Fruit fly (Drosophila melanogaster): ENCODE results near the gene CG2258.
A peak's percentile ranks its signal among the peaks of the same experiment; 100 is the strongest.

Gene CG2258

dm6 chrX:8115717-8116311, 13.9 kb upstream of the CG2258 start, which contains the start of gene Gclc (continued):
- TF ChIP-seq CG10979 (tag; optimal IDR thresholded peaks at IDR 0.05): no peak
- no peak for TF ChIP-seq CG14860 (GFP tag; IDR thresholded peaks at IDR 0.05; ENCODE audit: partially characterized antibody)
- TF ChIP-seq Aef1 (GFP tag; IDR thresholded peaks at IDR 0.05): no peak
- no peak for TF ChIP-seq dysf (GFP tag; IDR thresholded peaks at IDR 0.05)
- no peak for TF ChIP-seq yki (optimal IDR thresholded peaks at IDR 0.05)
- no peak for TF ChIP-seq CG1792 (GFP tag; optimal IDR thresholded peaks at IDR 0.05)
- no peak for TF ChIP-seq vfl (GFP tag; optimal IDR thresholded peaks at IDR 0.05)
- TF ChIP-seq jumu (GFP tag; optimal IDR thresholded peaks at IDR 0.05): no peak
- TF ChIP-seq onecut (GFP tag; IDR thresholded peaks at IDR 0.05): no peak
- TF ChIP-seq Gug (GFP tag; IDR thresholded peaks at IDR 0.05): no peak
- no peak for TF ChIP-seq CG4820 (GFP tag; optimal IDR thresholded peaks at IDR 0.05)
- no peak for TF ChIP-seq CG18476 (GFP tag; optimal IDR thresholded peaks at IDR 0.05)
- TF ChIP-seq dm (GFP tag; optimal IDR thresholded peaks at IDR 0.05): peak; percentile 81
- TF ChIP-seq usp (GFP tag; optimal IDR thresholded peaks at IDR 0.05): no peak
- TF ChIP-seq CG3847 (GFP tag; IDR thresholded peaks at IDR 0.05): 0 out of 2 replicates have a peak, but pooled peaks have one; percentile 30
- TF ChIP-seq CG17359 (tag; optimal IDR thresholded peaks at IDR 0.05): no peak
- TF ChIP-seq en (GFP tag; optimal IDR thresholded peaks at IDR 0.05): no peak
- no peak for TF ChIP-seq CG16815 (GFP tag; optimal IDR thresholded peaks at IDR 0.05)
- TF ChIP-seq dpn (GFP tag; optimal IDR thresholded peaks at IDR 0.05): no peak
- TF ChIP-seq sna (GFP tag; IDR thresholded peaks at IDR 0.05; ENCODE audit: partially characterized antibody): no peak
- TF ChIP-seq CG7372 (GFP tag; IDR thresholded peaks at IDR 0.05): no peak
- TF ChIP-seq CG12769 (tag; optimal IDR thresholded peaks at IDR 0.05): peak; percentile 36
- peak; percentile 79 for TF ChIP-seq CG2116 (GFP tag; optimal IDR thresholded peaks at IDR 0.05)
- TF ChIP-seq ATbp (GFP tag; optimal IDR thresholded peaks at IDR 0.05): no peak
- TF ChIP-seq CG4617 (GFP tag; optimal IDR thresholded peaks at IDR 0.05; ENCODE audit: borderline replicate concordance): no peak
- TF ChIP-seq CG11504 (tag; optimal IDR thresholded peaks at IDR 0.05): no peak
- no peak for TF ChIP-seq CoRest (tag; optimal IDR thresholded peaks at IDR 0.05)
- no peak for TF ChIP-seq Ets65A (GFP tag)
- 0 out of 3 replicates have a peak, but pooled peaks have one; percentile 18 for TF ChIP-seq ken (GFP tag; IDR thresholded peaks at IDR 0.05)
- TF ChIP-seq ap (GFP tag; IDR thresholded peaks at IDR 0.05): no peak
- TF ChIP-seq CG15073 (GFP tag; optimal IDR thresholded peaks at IDR 0.05): no peak
- TF ChIP-seq kah (GFP tag; optimal IDR thresholded peaks at IDR 0.05): no peak
- TF ChIP-seq CG3995 (GFP tag; optimal IDR thresholded peaks at IDR 0.05): peak; percentile 24
- TF ChIP-seq CG13424 (tag; optimal IDR thresholded peaks at IDR 0.05): no peak
- no peak for TF ChIP-seq tx (GFP tag; optimal IDR thresholded peaks at IDR 0.05)
- no peak for TF ChIP-seq wek (GFP tag; optimal IDR thresholded peaks at IDR 0.05)
- TF ChIP-seq chinmo (GFP tag; IDR thresholded peaks at IDR 0.05; ENCODE audit: partially characterized antibody): 0 out of 4 replicates have a peak, but pooled peaks have one; percentile 22
- no peak for TF ChIP-seq jigr1 (GFP tag; IDR thresholded peaks at IDR 0.05)
- no peak for TF ChIP-seq hb (GFP tag; IDR thresholded peaks at IDR 0.05; ENCODE audit: partially characterized antibody)
- peak; percentile 20; the same call in 1 of the 2 replicates for TF ChIP-seq inv (GFP tag; IDR thresholded peaks at IDR 0.05; ENCODE audit: partially characterized antibody)
- no peak for TF ChIP-seq CG2129 (GFP tag; IDR thresholded peaks at IDR 0.05; ENCODE audit: partially characterized antibody)
- TF ChIP-seq CG34376 (GFP tag; optimal IDR thresholded peaks at IDR 0.05): peak; percentile 41
- no peak for TF ChIP-seq zfh1 (GFP tag; IDR thresholded peaks at IDR 0.05)
- TF ChIP-seq cato (GFP tag; optimal IDR thresholded peaks at IDR 0.05; ENCODE audit: borderline replicate concordance): no peak
- TF ChIP-seq salm (tag; optimal IDR thresholded peaks at IDR 0.05): no peak
- no peak for TF ChIP-seq CG33557 (GFP tag; optimal IDR thresholded peaks at IDR 0.05)
- peak; percentile 11; the same call in 1 of the 2 replicates for TF ChIP-seq Bgb (GFP tag; IDR thresholded peaks at IDR 0.05; ENCODE audit: partially characterized antibody)
- TF ChIP-seq Sox100B (GFP tag; optimal IDR thresholded peaks at IDR 0.05): no peak
- TF ChIP-seq CG18764 (GFP tag; optimal IDR thresholded peaks at IDR 0.05): no peak
- TF ChIP-seq bcd (GFP tag; optimal IDR thresholded peaks at IDR 0.05): no peak

Measured in whole organism, embryonic.